Worm (Caenorhabditis elegans): ENCODE measurements around the gene srw-38.

ce11 chrV:19860225-19860624, 24.0 kb downstream of the srw-38 start:
- no peak for TF ChIP-seq fos-1 (tag; optimal IDR thresholded peaks at IDR 0.05)
- no peak for TF ChIP-seq unc-86 (tag; optimal IDR thresholded peaks at IDR 0.05)
- TF ChIP-seq pqm-1 (tag; optimal IDR thresholded peaks at IDR 0.05) = no peak
- TF ChIP-seq ceh-82 (tag; optimal IDR thresholded peaks at IDR 0.05) = no peak
- no peak for TF ChIP-seq isw-1 (GFP tag; IDR thresholded peaks at IDR 0.05)
- TF ChIP-seq mdl-1 (tag; optimal IDR thresholded peaks at IDR 0.05) = no peak
- TF ChIP-seq dsc-1 (tag; optimal IDR thresholded peaks at IDR 0.05) = no peak
- no peak for TF ChIP-seq vab-15 (tag; optimal IDR thresholded peaks at IDR 0.05)
- TF ChIP-seq dpl-1 (GFP tag; optimal IDR thresholded peaks at IDR 0.05) = no peak
- TF ChIP-seq nhr-11 (tag; optimal IDR thresholded peaks at IDR 0.05) = no peak
- no peak for TF ChIP-seq elt-3 (tag; optimal IDR thresholded peaks at IDR 0.05)
- no peak for TF ChIP-seq swsn-7 (tag; optimal IDR thresholded peaks at IDR 0.05)

Measured in whole organism, L1 larva.